Fruit fly (Drosophila melanogaster) S2 (cell line): ENCODE results near the gene Adi1.

ENCODE experiments used
- CG8478 ChIP-seq: fragments of >200 bp; optimal IDR thresholded peaks from 2 replicates; lab custom pipeline; 2018
- CTCF ChIP-seq, 2 experiments: fragments of >200 bp; optimal IDR thresholded peaks; 2 replicates each; lab custom pipeline; 2018

- TF ChIP-seq CG8478 (lab: Kevin White, UChicago) (no peak), CTCF (optimal IDR thresholded peaks at IDR 0.05; lab: Kevin White, UChicago) (no peak)
Observed at dm6 chr3L:10669592-10670400, 6.6 kb downstream of the Adi1 start.
